Fruit fly (Drosophila melanogaster) whole organism, adult: ENCODE data around the gene CG17219.

Experiments
- Hr96 ChIP-seq: fragments of 200-800 bp; sonication (Bioruptor generic); optimal IDR thresholded peaks from 2 replicates; lab custom pipeline; 2016; ENCODE audit warnings: missing biosample characterization, missing genetic modification characterization
- cic ChIP-seq: fragments of 200-800 bp; sonication (Bioruptor generic); optimal IDR thresholded peaks from 2 replicates; lab custom pipeline; 2017; ENCODE audit warnings: missing biosample characterization, mild to moderate bottlenecking, missing genetic modification characterization, moderate library complexity
- kay ChIP-seq: fragments of 200-800 bp; sonication (Bioruptor generic); peaks from one replicate; lab custom pipeline; 2016; ENCODE audit warnings: missing biosample characterization, missing genetic modification characterization, borderline replicate concordance
- toe ChIP-seq: fragments of 200-800 bp; sonication (Bioruptor generic); optimal IDR thresholded peaks from 2 replicates; lab custom pipeline; 2016; ENCODE audit warnings: missing biosample characterization, missing genetic modification characterization

dm6 chr2L:3029012-3029411 lies at the start of gene CG17219, which contains the start of gene Sf3b2:
- TF ChIP-seq toe (GFP tag; lab: Kevin White, UChicago) (no peak), cic (GFP tag; lab: Kevin White, UChicago) (no peak), Hr96 (GFP tag; lab: Kevin White, UChicago) (no peak), kay (no peak)
